Worm (Caenorhabditis elegans): ENCODE data around the gene F59F4.3.

- no peak for TF ChIP-seq aly-2 (tag; optimal IDR thresholded peaks at IDR 0.05)
- TF ChIP-seq mbf-1 (tag; optimal IDR thresholded peaks at IDR 0.05): no peak
- TF ChIP-seq dmd-4 (tag; optimal IDR thresholded peaks at IDR 0.05): no peak
- TF ChIP-seq lsy-2 (tag; optimal IDR thresholded peaks at IDR 0.05): no peak
- TF ChIP-seq R02D3.7 (tag; optimal IDR thresholded peaks at IDR 0.05): no peak
- no peak for TF ChIP-seq lin-13 (GFP tag; optimal IDR thresholded peaks at IDR 0.05)
- no peak for TF ChIP-seq nhr-12 (tag; optimal IDR thresholded peaks at IDR 0.05)
- TF ChIP-seq snpc-4 (tag; optimal IDR thresholded peaks at IDR 0.05): no peak
- no peak for TF ChIP-seq ZK546.5 (tag; optimal IDR thresholded peaks at IDR 0.05)
- TF ChIP-seq nhr-11 (tag; optimal IDR thresholded peaks at IDR 0.05): no peak
- TF ChIP-seq lin-11 (tag; optimal IDR thresholded peaks at IDR 0.05): no peak
These were observed 22.2 kb upstream of the F59F4.3 start for ce11 chrX:15869589-15869988.

All from whole organism, L2 larva.